Worm (Caenorhabditis elegans) whole organism, L4 larva: ENCODE results near the gene dap-3.

Experiments
- R02D3.7 ChIP-seq: fragments of 150-350 bp; sonication (generic microtip); optimal IDR thresholded peaks from 3 replicates; lab custom pipeline; 2014; ENCODE audit warnings: missing biosample characterization, missing genetic modification characterization
- ZK337.2 ChIP-seq: fragments of 200-800 bp; sonication (Bioruptor generic); IDR thresholded peaks from 2 replicates; pipeline ENCODE4 v1.3.6; 2022; ENCODE audit warnings: missing genetic modification reagents, missing genetic modification characterization, missing compliant biosample characterization
- ZK546.5 ChIP-seq, 2 experiments: sonication (generic microtip); optimal IDR thresholded peaks; 2 replicates each; lab custom pipeline; 2017; ENCODE audit warnings: missing biosample characterization in 2 of 2, missing genetic modification characterization in 2 of 2
- daf-12 ChIP-seq: fragments of 150-350 bp; optimal IDR thresholded peaks from 2 replicates; lab custom pipeline; 2014; ENCODE audit warnings: missing biosample characterization, missing genetic modification reagents, missing genetic modification characterization
- dve-1 ChIP-seq: sonication (generic microtip); optimal IDR thresholded peaks from 2 replicates; lab custom pipeline; 2017; ENCODE audit warnings: antibody characterized with exemption, mild to moderate bottlenecking, missing genetic modification characterization, missing compliant biosample characterization; ENCODE audit not compliant: insufficient read depth
- mdl-1 ChIP-seq, 2 experiments: fragments of 150-350 bp in 1 of 2; sonication (generic microtip) in 1 of 2; optimal IDR thresholded peaks; 2 replicates each; lab custom pipeline; 2014 to 2017; ENCODE audit warnings: missing biosample characterization in 2 of 2, missing genetic modification characterization in 2 of 2
- nhr-102 ChIP-seq: sonication (generic microtip); optimal IDR thresholded peaks from 2 replicates; lab custom pipeline; 2016; ENCODE audit warnings: mild to moderate bottlenecking, missing genetic modification characterization, moderate library complexity, missing compliant biosample characterization
- nhr-237 ChIP-seq: sonication (generic microtip); optimal IDR thresholded peaks from 2 replicates; lab custom pipeline; 2017; ENCODE audit warnings: missing biosample characterization, missing genetic modification characterization
- php-3 ChIP-seq: fragments of 200-800 bp; sonication (Bioruptor generic); IDR thresholded peaks from 2 replicates; pipeline ENCODE4 v1.3.6; 2022; ENCODE audit warnings: missing genetic modification reagents, missing genetic modification characterization, missing compliant biosample characterization
- skn-1 ChIP-seq: fragments of 150-350 bp; optimal IDR thresholded peaks from 2 replicates; lab custom pipeline; 2014; ENCODE audit warnings: missing biosample characterization, missing genetic modification characterization
- unc-130 ChIP-seq: sonication (generic microtip); optimal IDR thresholded peaks from 2 replicates; lab custom pipeline; 2016; ENCODE audit warnings: missing genetic modification reagents, missing genetic modification characterization, missing compliant biosample characterization
- unc-62 ChIP-seq, 3 experiments: fragments of 150-350 bp in 1 of 3; sonication (generic microtip); optimal IDR thresholded peaks in 2 of 3; peaks in 1 of 3; 1 replicate in 1 of 3; 2 replicates in 2 of 3; lab custom pipeline; 2014 to 2017; ENCODE audit warnings: missing biosample characterization in 3 of 3, missing genetic modification characterization in 3 of 3, missing genetic modification reagents in 3 of 3, missing genotype in 1 of 3

DNA sequence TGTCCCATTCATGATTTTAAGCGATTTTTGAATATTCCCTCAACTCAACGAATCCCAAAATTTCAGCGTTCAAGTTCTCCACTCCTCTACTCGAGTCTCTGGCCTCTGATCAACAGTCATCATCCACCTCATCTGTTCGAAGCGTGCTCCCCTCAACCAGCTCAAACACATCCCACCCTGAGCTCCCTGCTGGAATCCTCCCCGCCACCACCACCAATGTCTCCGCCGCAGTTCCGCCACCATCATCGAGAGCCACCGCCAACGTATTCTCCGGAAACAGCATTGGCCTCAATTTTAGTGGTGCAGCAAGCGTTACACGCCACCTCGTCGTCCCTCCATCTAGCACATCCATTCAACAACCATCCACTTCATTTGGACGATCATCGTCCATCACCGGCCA lies 49.3 kb upstream of the dap-3 start:
- TF ChIP-seq nhr-237 (no peak), unc-130 (no peak), ZK546.5 (tag; optimal IDR thresholded peaks at IDR 0.05; lab: Kevin White, UChicago) (no peak), daf-12 (tag; lab: Kevin White, UChicago) (no peak), nhr-102 (no peak), mdl-1 (tag; optimal IDR thresholded peaks at IDR 0.05; lab: Kevin White, UChicago) (no peak), unc-62 (GFP tag; optimal IDR thresholded peaks at IDR 0.05 in 1 of 2; lab: Kevin White, UChicago) (no peak), unc-62 (tag; optimal IDR thresholded peaks at IDR 0.05; lab: Kevin White, UChicago) (no peak), dve-1 (tag; lab: Kevin White, UChicago) (no peak), skn-1 (tag; lab: Kevin White, UChicago) (no peak), ZK337.2 (GFP tag; lab: Robert Waterston, UW) (no peak), php-3 (GFP tag; lab: Robert Waterston, UW) (no peak), R02D3.7 (tag; lab: Kevin White, UChicago) (no peak)
